Fruit fly (Drosophila melanogaster): ENCODE results near the gene eIF4H1.

Gene eIF4H1

DNA sequence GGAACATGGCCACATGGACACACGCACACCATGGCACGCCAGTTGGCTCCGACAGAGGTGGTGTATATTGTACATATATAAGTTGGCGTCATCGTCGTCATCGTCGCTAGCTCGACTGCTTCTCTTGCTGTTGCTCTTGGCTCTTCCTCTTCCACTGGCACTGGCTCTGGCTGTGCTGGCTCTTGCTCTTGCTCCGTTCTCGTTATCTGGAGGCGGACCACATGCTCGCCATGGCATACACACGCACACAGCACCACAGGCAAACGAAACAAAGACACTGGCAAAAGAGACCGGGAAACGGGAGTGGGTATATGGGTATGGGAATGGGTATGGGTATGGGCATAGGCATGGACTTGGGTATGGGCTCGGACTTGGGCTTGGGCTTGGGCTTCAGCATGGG is 23.3 kb upstream of the eIF4H1 start (continued):
- TF ChIP-seq bowl (GFP tag; IDR thresholded peaks at IDR 0.05) = no peak
- TF ChIP-seq chn (GFP tag; optimal IDR thresholded peaks at IDR 0.05) = no peak
- no peak for TF ChIP-seq CG4424 (GFP tag; optimal IDR thresholded peaks at IDR 0.05)
- TF ChIP-seq CG14441 (GFP tag; IDR thresholded peaks at IDR 0.05) = no peak
- TF ChIP-seq h (optimal IDR thresholded peaks at IDR 0.05) = no peak
- no peak for TF ChIP-seq BtbVII (GFP tag; optimal IDR thresholded peaks at IDR 0.05)
- TF ChIP-seq Hsf (GFP tag; optimal IDR thresholded peaks at IDR 0.05) = no peak
- no peak for TF ChIP-seq CG8765 (GFP tag; IDR thresholded peaks at IDR 0.05)
- TF ChIP-seq nom (GFP tag; optimal IDR thresholded peaks at IDR 0.05) = peak; percentile 2
- no peak for TF ChIP-seq CG2120 (GFP tag; optimal IDR thresholded peaks at IDR 0.05)
- peak; percentile 66 for TF ChIP-seq cg (GFP tag; optimal IDR thresholded peaks at IDR 0.05)
- TF ChIP-seq Lpt (GFP tag; optimal IDR thresholded peaks at IDR 0.05) = no peak
- no peak for TF ChIP-seq gce (GFP tag; IDR thresholded peaks at IDR 0.05)
- no peak for TF ChIP-seq CG8944 (GFP tag; optimal IDR thresholded peaks at IDR 0.05)
- no peak for TF ChIP-seq Dref (GFP tag; IDR thresholded peaks at IDR 0.05)
- no peak for TF ChIP-seq CG10321 (GFP tag; IDR thresholded peaks at IDR 0.05)
- TF ChIP-seq chinmo (GFP tag; IDR thresholded peaks at IDR 0.05; ENCODE audit: partially characterized antibody) = 0 out of 4 replicates have a peak, but pooled peaks have one; percentile 47
- TF ChIP-seq CG8478 (optimal IDR thresholded peaks at IDR 0.05) = peak; percentile 18
- no peak for TF ChIP-seq Ets65A (GFP tag)
- no peak for TF ChIP-seq Dll (GFP tag; IDR thresholded peaks at IDR 0.05; ENCODE audit: partially characterized antibody)
- no peak for TF ChIP-seq CG17829 (tag; optimal IDR thresholded peaks at IDR 0.05)
- peak in 1 of 2 experiments; percentile 52 for TF ChIP-seq Trl (optimal IDR thresholded peaks at IDR 0.05)
- no peak for TF ChIP-seq Trl (GFP tag; optimal IDR thresholded peaks at IDR 0.05)
- no peak for TF ChIP-seq CG7786 (GFP tag; optimal IDR thresholded peaks at IDR 0.05)
- TF ChIP-seq Sox100B (GFP tag; optimal IDR thresholded peaks at IDR 0.05) = no peak
- TF ChIP-seq zfh1 (GFP tag; IDR thresholded peaks at IDR 0.05) = no peak
- no peak for TF ChIP-seq CG10462 (GFP tag; optimal IDR thresholded peaks at IDR 0.05)
- TF ChIP-seq Pdp1 (GFP tag; optimal IDR thresholded peaks at IDR 0.05) = no peak
- TF ChIP-seq GATAe (GFP tag; conservative IDR thresholded peaks at IDR 0.05) = no peak

DNA sequence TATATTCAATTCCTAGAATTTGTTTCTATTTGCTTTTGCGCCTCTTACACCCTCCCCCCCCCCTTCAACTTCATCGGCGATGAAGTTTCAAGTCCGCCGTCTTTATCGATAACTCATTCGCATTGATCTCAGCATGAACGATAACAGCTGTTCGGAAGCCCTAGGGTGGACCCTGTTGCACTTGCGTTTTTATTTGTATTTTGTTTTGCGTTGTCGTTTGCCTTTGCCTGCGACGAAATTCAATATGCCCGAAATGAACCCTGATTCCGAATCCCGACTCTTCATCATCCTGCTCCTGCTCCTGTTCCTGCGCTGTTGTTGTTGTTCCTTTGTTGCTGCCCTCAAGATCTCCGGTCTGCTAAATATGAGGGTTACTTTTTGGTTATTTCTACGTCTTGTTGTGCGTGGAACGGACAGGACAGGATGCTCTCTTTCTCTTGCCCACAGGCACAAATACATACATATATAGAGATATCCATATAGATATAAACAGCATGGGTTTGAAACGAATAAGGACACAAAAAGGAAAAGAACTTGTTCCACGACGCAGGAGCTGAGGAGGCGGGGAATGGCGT is 21.9 kb upstream of the eIF4H1 start:
- no peak for TF ChIP-seq Trl (optimal IDR thresholded peaks at IDR 0.05)
- no peak for TF ChIP-seq Trl (GFP tag; optimal IDR thresholded peaks at IDR 0.05)
- TF ChIP-seq HLH4C (GFP tag; IDR thresholded peaks at IDR 0.05; ENCODE audit: partially characterized antibody) = 0 out of 3 replicates have a peak, but pooled peaks have one; percentile 11
- peak; percentile 84 for TF ChIP-seq CG4360 (GFP tag; IDR thresholded peaks at IDR 0.05)
- TF ChIP-seq phol (tag; optimal IDR thresholded peaks at IDR 0.05) = peak; percentile 30
- TF ChIP-seq CG7963 (GFP tag; IDR thresholded peaks at IDR 0.05; ENCODE audit: partially characterized antibody) = no peak
- peak; percentile 47 for TF ChIP-seq Dref (GFP tag; IDR thresholded peaks at IDR 0.05)
- peak in 1 of 2 experiments; percentile 7 for TF ChIP-seq bsh (GFP tag; optimal IDR thresholded peaks at IDR 0.05)
- TF ChIP-seq CG15514 (GFP tag; optimal IDR thresholded peaks at IDR 0.05) = peak; percentile 1
- TF ChIP-seq nerfin-1 (tag; optimal IDR thresholded peaks at IDR 0.05) = peak; percentile 20
- no peak for TF ChIP-seq Opbp (GFP tag; IDR thresholded peaks at IDR 0.05; ENCODE audit: partially characterized antibody)
- TF ChIP-seq pros (GFP tag; optimal IDR thresholded peaks at IDR 0.05) = peak; percentile 88
- TF ChIP-seq gcm (GFP tag; optimal IDR thresholded peaks at IDR 0.05) = peak; percentile 22
- peak in 1 of 3 experiments; percentile 13 for TF ChIP-seq Stat92E (GFP tag; optimal IDR thresholded peaks at IDR 0.05)
- TF ChIP-seq CG8924 (tag; optimal IDR thresholded peaks at IDR 0.05) = peak; percentile 6
- TF ChIP-seq hth (optimal IDR thresholded peaks at IDR 0.05) = no peak
- TF ChIP-seq CoRest (tag; optimal IDR thresholded peaks at IDR 0.05) = peak; percentile 1
- TF ChIP-seq CG17612 (GFP tag; IDR thresholded peaks at IDR 0.05) = no peak
- TF ChIP-seq ara (GFP tag; IDR thresholded peaks at IDR 0.05) = no peak
- TF ChIP-seq Dfd (GFP tag; optimal IDR thresholded peaks at IDR 0.05) = no peak
- 0 out of 3 replicates have a peak, but pooled peaks have one; percentile 36 for TF ChIP-seq so (GFP tag; IDR thresholded peaks at IDR 0.05)
- no peak for TF ChIP-seq bigmax (GFP tag; optimal IDR thresholded peaks at IDR 0.05)
- TF ChIP-seq grau (tag; optimal IDR thresholded peaks at IDR 0.05) = peak; percentile 12
- TF ChIP-seq stwl (tag; optimal IDR thresholded peaks at IDR 0.05) = peak; percentile 13
- peak; percentile 15 for TF ChIP-seq CG13894 (tag; optimal IDR thresholded peaks at IDR 0.05)
